Worm (Caenorhabditis elegans): ENCODE measurements around the gene mtl-2.

The mtl-2 gene

DNA sequence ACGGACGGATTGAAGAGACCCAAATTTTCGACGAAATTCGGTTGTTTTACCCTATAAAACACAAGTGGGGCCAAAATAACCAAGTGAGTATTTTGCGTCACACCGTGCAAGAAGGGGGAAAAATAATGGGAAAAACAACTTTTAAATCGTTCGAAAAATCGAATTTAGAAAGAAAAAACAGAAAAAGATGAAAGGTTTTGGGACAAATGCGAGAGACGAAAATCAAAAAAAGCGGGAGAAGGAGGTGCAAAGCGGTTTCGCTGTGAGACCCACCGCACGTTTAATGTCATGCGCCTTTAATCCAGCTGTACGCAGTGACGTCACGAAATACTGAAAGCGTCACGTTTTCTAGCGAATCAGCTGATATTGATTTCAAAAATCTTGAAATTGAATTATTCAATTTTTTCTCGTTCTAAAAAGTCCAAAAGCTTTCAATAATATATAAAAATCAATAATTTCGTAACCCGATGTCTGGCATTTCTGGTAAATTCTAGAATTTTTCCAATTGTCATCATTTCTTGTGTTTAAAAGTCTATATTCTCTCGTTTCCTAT, 6.4 kb downstream of the mtl-2 start, which contains the start of the genes ddx-17 and aip-1 (continued):
- peak; percentile 94 for TF ChIP-seq F33H1.4 (GFP tag; IDR thresholded peaks at IDR 0.05)
- TF ChIP-seq sdz-38 (tag; optimal IDR thresholded peaks at IDR 0.05) = no peak
- TF ChIP-seq B0336.3 (GFP tag; IDR thresholded peaks at IDR 0.05) = peak; percentile 45; the same call in 1 of the 2 replicates
- TF ChIP-seq lin-54 (GFP tag; optimal IDR thresholded peaks at IDR 0.05) = peak; percentile 58
- TF ChIP-seq ztf-18 (tag; optimal IDR thresholded peaks at IDR 0.05) = no peak
- no peak for TF ChIP-seq repo-1 (tag; optimal IDR thresholded peaks at IDR 0.05)
- peak; percentile 52 for TF ChIP-seq ceh-27 (GFP tag; optimal IDR thresholded peaks at IDR 0.05)
- TF ChIP-seq tbp1 (GFP tag; optimal IDR thresholded peaks at IDR 0.05) = peak; percentile 55
- no peak for TF ChIP-seq ztf-3 (GFP tag; optimal IDR thresholded peaks at IDR 0.05)
- no peak for TF ChIP-seq unc-62 (GFP tag; optimal IDR thresholded peaks at IDR 0.05)
- TF ChIP-seq F49E8.2 (tag; optimal IDR thresholded peaks at IDR 0.05; ENCODE audit: insufficient read depth) = no peak
- TF ChIP-seq sea-2 (GFP tag; IDR thresholded peaks at IDR 0.05) = no peak
- no peak for TF ChIP-seq tbx-9 (tag; optimal IDR thresholded peaks at IDR 0.05; ENCODE audit: borderline replicate concordance)
- TF ChIP-seq somi-1 (GFP tag; optimal IDR thresholded peaks at IDR 0.05) = no peak
- peak; percentile 67; the same call in 1 of the 2 replicates for TF ChIP-seq dox-1 (GFP tag; IDR thresholded peaks at IDR 0.05)

DNA sequence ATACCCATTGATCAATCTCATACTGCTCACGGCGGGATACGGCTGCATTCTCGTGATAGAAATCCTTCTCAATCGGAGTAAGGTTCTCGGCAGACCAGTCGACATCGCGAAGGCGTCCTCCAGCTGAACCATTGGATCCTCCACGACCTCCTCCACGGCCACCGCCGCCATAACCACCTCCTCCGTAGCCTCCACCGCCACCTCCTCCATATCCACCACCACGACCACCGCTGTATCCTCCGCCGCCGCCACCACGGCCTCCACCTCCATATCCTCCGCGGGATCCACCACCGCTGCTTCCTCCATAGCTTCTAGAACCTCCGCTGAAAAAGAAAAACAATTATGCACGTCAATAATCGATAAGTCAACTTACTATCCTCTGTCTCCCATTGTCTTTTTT, 7.0 kb downstream of the mtl-2 start:
- TF ChIP-seq B0261.1 (tag; optimal IDR thresholded peaks at IDR 0.05) = no peak
- no peak for TF ChIP-seq nhr-120 (GFP tag; IDR thresholded peaks at IDR 0.05)
- TF ChIP-seq tbx-9 (tag; optimal IDR thresholded peaks at IDR 0.05; ENCODE audit: borderline replicate concordance) = no peak
- TF ChIP-seq ztf-25 (GFP tag; IDR thresholded peaks at IDR 0.05) = peak; percentile 16; the same call in 1 of the 2 replicates
- no peak for TF ChIP-seq ekl-4 (GFP tag; IDR thresholded peaks at IDR 0.05)
- TF ChIP-seq hlh-26 (GFP tag; conservative IDR thresholded peaks at IDR 0.05) = no peak
- 0 out of 2 replicates have a peak, but pooled peaks have one; percentile 20 for TF ChIP-seq hmg-1.2 (GFP tag; IDR thresholded peaks at IDR 0.05)
- no peak for TF ChIP-seq Y67H2A.10 (GFP tag; conservative IDR thresholded peaks at IDR 0.05)
- TF ChIP-seq him-1 (tag; optimal IDR thresholded peaks at IDR 0.05) = no peak
- peak; percentile 40; the same call in 1 of the 2 replicates for TF ChIP-seq mcd-1 (GFP tag; IDR thresholded peaks at IDR 0.05)
- no peak for TF ChIP-seq ceh-27 (GFP tag; optimal IDR thresholded peaks at IDR 0.05)
- no peak for TF ChIP-seq lag-1 (GFP tag; IDR thresholded peaks at IDR 0.05)
- peak; percentile 91 for TF ChIP-seq egrh-3 (GFP tag; IDR thresholded peaks at IDR 0.05)
- TF ChIP-seq lsy-27 (tag; optimal IDR thresholded peaks at IDR 0.05; ENCODE audit: borderline replicate concordance, insufficient read depth) = no peak
- TF ChIP-seq K11D2.4 (GFP tag; IDR thresholded peaks at IDR 0.05) = no peak
- no peak for TF ChIP-seq bed-2 (GFP tag; IDR thresholded peaks at IDR 0.05)
- TF ChIP-seq pbrm-1 (GFP tag; IDR thresholded peaks at IDR 0.05) = no peak
- TF ChIP-seq F10E7.11 (tag; optimal IDR thresholded peaks at IDR 0.05) = no peak
- TF ChIP-seq nhr-27 (tag; optimal IDR thresholded peaks at IDR 0.05) = no peak
- peak; percentile 27; the same call in 1 of the 2 replicates for TF ChIP-seq hsf-1 (GFP tag; IDR thresholded peaks at IDR 0.05)
- no peak for TF ChIP-seq ceh-58 (GFP tag; IDR thresholded peaks at IDR 0.05)
- 0 out of 2 replicates have a peak, but pooled peaks have one; percentile 13 for TF ChIP-seq cebp-2 (GFP tag; IDR thresholded peaks at IDR 0.05)
- TF ChIP-seq F39B2.1 (GFP tag; IDR thresholded peaks at IDR 0.05) = 0 out of 2 replicates have a peak, but pooled peaks have one; percentile 17
- no peak for TF ChIP-seq rec-8 (tag; optimal IDR thresholded peaks at IDR 0.05)
- TF ChIP-seq bed-1 (GFP tag; IDR thresholded peaks at IDR 0.05) = no peak
- no peak for TF ChIP-seq mxl-1 (tag; optimal IDR thresholded peaks at IDR 0.05)
- no peak for TF ChIP-seq athp-1 (tag; optimal IDR thresholded peaks at IDR 0.05)
- TF ChIP-seq C17E4.6 (GFP tag; IDR thresholded peaks at IDR 0.05) = no peak
- no peak for TF ChIP-seq F55B11.4 (tag; optimal IDR thresholded peaks at IDR 0.05; ENCODE audit: borderline replicate concordance, insufficient read depth)
- no peak for TF ChIP-seq lin-54 (GFP tag; optimal IDR thresholded peaks at IDR 0.05)
- no peak for TF ChIP-seq F57C9.4 (tag; optimal IDR thresholded peaks at IDR 0.05)
- TF ChIP-seq madf-3 (GFP tag; IDR thresholded peaks at IDR 0.05) = no peak
- TF ChIP-seq ets-4 (GFP tag; optimal IDR thresholded peaks at IDR 0.05) = no peak
- no peak for TF ChIP-seq let-607 (tag; optimal IDR thresholded peaks at IDR 0.05)
- TF ChIP-seq ztf-28 (GFP tag; IDR thresholded peaks at IDR 0.05) = no peak

Measured in whole organism, young adult.